Worm (Caenorhabditis elegans): ENCODE data around the gene ltah-1.2.

DNA sequence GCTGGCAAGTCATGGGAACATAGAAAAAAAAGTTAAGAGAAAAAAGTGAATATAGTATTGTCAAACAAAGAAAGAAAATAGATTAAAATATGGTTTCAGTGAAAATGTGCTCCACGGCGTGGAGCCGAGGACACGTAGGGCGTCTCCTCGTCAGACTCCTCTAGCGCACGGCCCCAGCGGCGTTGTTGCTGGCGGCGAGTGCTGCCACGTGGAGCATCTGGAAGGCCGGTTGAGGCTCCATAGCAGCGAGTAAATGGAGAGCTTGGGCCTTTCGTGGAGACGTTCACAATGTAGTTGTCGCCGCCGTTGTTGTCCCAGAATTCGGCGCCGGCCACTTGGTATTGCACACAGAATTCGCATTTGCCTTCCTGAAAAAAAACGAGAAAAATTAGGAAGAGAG lies 32.6 kb upstream of the ltah-1.2 start:
- TF ChIP-seq fkh-10 (GFP tag; optimal IDR thresholded peaks at IDR 0.05) (no peak), snpc-4 (tag; optimal IDR thresholded peaks at IDR 0.05) (no peak), ceh-82 (tag; optimal IDR thresholded peaks at IDR 0.05) (no peak), ceh-9 (tag; optimal IDR thresholded peaks at IDR 0.05) (no peak), hmg-11 (tag; optimal IDR thresholded peaks at IDR 0.05) (no peak)
